Worm (Caenorhabditis elegans): Measurements from ENCODE around the gene srh-281.

ce11 chrV:16175227-16175626 lies 15.4 kb upstream of the srh-281 start:
- TF ChIP-seq xbp-1 (tag; optimal IDR thresholded peaks at IDR 0.05) (no peak), tlp-1 (tag; optimal IDR thresholded peaks at IDR 0.05) (no peak)
